Worm (Caenorhabditis elegans) whole organism, L3 larva: Measurements from ENCODE around the gene hda-10.

Experiments
- ama-1 ChIP-seq: fragments of 150-350 bp; optimal IDR thresholded peaks from 2 replicates; lab custom pipeline; 2018
- ceh-9 ChIP-seq: sonication (generic microtip); optimal IDR thresholded peaks from 2 replicates; lab custom pipeline; 2018; ENCODE audit warnings: missing biosample characterization, missing genetic modification characterization
- egl-27 ChIP-seq: sonication (generic microtip); optimal IDR thresholded peaks from 4 replicates; lab custom pipeline; 2017; ENCODE audit warnings: missing biosample characterization, missing genetic modification reagents, missing genetic modification characterization
- elt-3 ChIP-seq, 3 experiments: fragments of 150-350 bp in 1 of 3; sonication (generic microtip) in 2 of 3; optimal IDR thresholded peaks; 2 replicates in 2 of 3; 4 replicates in 1 of 3; lab custom pipeline; 2014 to 2017; ENCODE audit warnings: missing biosample characterization in 3 of 3, missing genetic modification characterization in 3 of 3
- fkh-2 ChIP-seq: fragments of 150-350 bp; optimal IDR thresholded peaks from 2 replicates; lab custom pipeline; 2014; ENCODE audit warnings: missing biosample characterization, missing genetic modification reagents, missing genetic modification characterization
- fos-1 ChIP-seq: fragments of 150-350 bp; optimal IDR thresholded peaks from 2 replicates; lab custom pipeline; 2014; ENCODE audit warnings: missing biosample characterization, missing genetic modification characterization
- mdl-1 ChIP-seq: fragments of 150-350 bp; optimal IDR thresholded peaks from 2 replicates; lab custom pipeline; 2014; ENCODE audit warnings: missing biosample characterization, missing genetic modification characterization
- nhr-11 ChIP-seq: fragments of 150-350 bp; optimal IDR thresholded peaks from 2 replicates; lab custom pipeline; 2014; ENCODE audit warnings: missing biosample characterization, missing genetic modification characterization
- nhr-237 ChIP-seq: fragments of 150-350 bp; optimal IDR thresholded peaks from 2 replicates; lab custom pipeline; 2014; ENCODE audit warnings: missing biosample characterization, missing genetic modification characterization
- sea-2 ChIP-seq: fragments of 150-350 bp; sonication (generic microtip); optimal IDR thresholded peaks from 4 replicates; lab custom pipeline; 2014; ENCODE audit warnings: missing biosample characterization, missing genetic modification reagents, missing genetic modification characterization
- ztf-11 ChIP-seq: fragments of 150-350 bp; optimal IDR thresholded peaks from 2 replicates; lab custom pipeline; 2014; ENCODE audit warnings: missing biosample characterization, missing genetic modification characterization
- ztf-4 ChIP-seq: fragments of 150-350 bp; optimal IDR thresholded peaks from 2 replicates; lab custom pipeline; 2014; ENCODE audit warnings: missing biosample characterization, missing genetic modification characterization

DNA sequence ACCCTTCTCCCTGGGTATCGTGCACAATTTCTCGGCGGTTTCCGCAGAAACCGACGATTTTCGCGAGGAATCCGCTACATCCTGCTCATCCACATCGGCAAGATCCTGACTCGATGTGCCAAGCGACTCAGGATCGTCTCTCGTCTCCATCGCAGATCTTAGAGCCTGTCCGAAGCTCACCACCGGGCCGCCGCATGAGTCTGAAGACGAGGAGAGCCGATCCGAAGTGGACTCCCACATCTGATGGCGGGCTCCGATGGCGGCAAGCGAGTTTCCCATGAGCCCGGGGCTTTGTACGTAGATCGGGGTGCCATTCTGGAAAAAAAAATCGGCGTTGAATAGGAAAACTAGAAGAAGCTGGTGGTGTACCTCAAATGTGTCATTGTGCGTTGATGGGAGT is 24.2 kb upstream of the hda-10 start:
- TF ChIP-seq mdl-1 (tag; lab: Kevin White, UChicago): no peak
- TF ChIP-seq ztf-11 (tag; lab: Kevin White, UChicago): no peak
- TF ChIP-seq sea-2 (GFP tag; lab: Kevin White, UChicago): no peak
- TF ChIP-seq egl-27 (tag; lab: Kevin White, UChicago): no peak
- TF ChIP-seq nhr-11: no peak
- TF ChIP-seq fos-1: no peak
- no peak for TF ChIP-seq ama-1 (lab: Kevin White, UChicago)
- TF ChIP-seq fkh-2 (tag; lab: Kevin White, UChicago): no peak
- no peak for TF ChIP-seq nhr-237 (tag; lab: Kevin White, UChicago)
- no peak for TF ChIP-seq ztf-4
- no peak for TF ChIP-seq ceh-9 (tag; lab: Kevin White, UChicago)
- no peak for TF ChIP-seq elt-3 (tag; optimal IDR thresholded peaks at IDR 0.05; lab: Kevin White, UChicago)
